Worm (Caenorhabditis elegans): ENCODE results near the gene lury-1.

The lury-1 gene

DNA sequence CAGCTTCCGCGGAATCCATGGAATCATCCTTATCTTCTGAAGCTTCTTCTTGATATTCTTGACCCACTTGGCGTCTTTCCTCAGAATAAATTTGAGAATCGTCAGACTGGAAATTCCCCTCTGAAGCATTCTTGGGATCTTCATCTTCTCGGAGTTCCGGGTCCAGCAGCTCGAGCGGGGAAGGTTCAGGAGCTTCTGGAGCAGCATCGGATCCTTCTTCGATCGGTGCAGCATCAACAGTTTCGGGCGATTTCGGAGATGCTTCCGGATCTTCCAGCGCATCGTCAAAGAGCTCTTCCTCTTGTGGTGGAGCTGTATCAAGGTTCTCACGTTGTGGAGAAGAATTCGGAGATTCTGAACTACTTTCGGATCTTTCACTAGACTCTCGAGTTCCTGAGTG lies 21.4 kb downstream of the lury-1 start:
- no peak for TF ChIP-seq him-1 (tag; optimal IDR thresholded peaks at IDR 0.05)

DNA sequence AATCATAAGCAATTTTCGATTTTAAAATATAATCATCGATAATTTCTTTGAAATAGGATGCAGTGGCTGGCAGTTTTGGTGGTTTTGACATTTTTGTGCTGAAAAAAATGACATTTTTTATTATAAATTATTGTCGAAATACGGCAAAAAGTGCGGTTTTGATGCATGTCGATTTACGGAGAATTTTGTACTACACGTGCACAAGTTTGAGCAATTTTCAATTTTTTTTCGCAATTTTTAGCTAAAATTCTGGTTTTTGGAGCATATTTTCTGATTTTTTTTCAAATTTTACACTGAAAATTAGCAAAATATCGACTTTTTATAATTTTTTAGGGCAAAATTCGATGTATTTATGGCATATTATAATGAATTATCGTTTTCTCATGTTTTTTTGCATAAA lies 29.4 kb downstream of the lury-1 start, which contains the start of gene Y75B8A.13:
Gene Y75B8A.13 (minus strand): TSS at position 101 of the 400 bp plus-strand sequence.
- TF ChIP-seq W03F9.2 (tag; optimal IDR thresholded peaks at IDR 0.05) (no peak), him-1 (tag; optimal IDR thresholded peaks at IDR 0.05) (no peak), dao-5 (tag; optimal IDR thresholded peaks at IDR 0.05) (no peak)

DNA sequence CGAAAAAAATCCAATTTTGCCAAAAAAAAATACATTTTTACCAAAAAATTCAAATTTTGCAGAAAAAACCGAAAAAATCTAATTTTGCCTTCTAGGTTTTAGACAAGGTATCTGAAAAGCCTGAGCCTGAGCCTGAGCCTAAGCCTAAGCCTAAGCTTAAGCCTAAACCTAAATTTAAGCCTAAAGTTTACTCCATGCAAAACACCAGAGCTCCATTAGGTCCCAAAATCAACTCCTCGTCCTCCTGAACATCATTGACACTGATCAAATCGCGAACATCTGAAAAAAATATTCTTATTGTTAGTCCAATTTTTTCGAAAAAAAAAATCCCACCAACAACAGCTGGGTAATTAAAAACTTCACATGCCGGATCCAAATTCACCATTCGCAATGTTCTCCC lies 31.9 kb downstream of the lury-1 start:
- no peak for TF ChIP-seq him-1 (tag; optimal IDR thresholded peaks at IDR 0.05)
- no peak for TF ChIP-seq W03F9.2 (tag; optimal IDR thresholded peaks at IDR 0.05)
- no peak for TF ChIP-seq dao-5 (tag; optimal IDR thresholded peaks at IDR 0.05)

DNA sequence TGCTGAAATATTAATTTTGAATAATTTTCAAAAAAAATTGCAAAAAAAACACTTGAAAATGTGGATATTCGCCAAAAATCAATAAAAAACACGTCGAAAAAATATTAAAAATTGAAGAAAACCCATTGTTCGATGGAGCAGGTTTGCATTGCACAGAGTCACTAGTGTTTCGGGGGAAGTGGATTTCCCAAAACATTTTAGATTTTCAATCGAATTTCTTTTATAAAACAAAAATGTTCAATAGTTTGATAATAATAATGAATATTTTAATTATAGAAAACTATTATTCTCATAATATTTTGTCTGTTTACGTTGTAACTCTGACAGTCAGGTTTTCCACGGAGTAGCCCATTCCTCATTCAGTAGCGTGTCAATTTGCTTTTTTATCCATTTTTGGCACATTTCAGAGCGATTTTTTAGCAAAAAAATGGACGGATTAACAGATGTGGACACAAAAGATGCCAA lies 32.5 kb downstream of the lury-1 start, which contains the start of the genes gex-4 and gphr-1:
Gene gex-4 (minus strand): TSS at position 2 of the 465 bp plus-strand sequence.
Gene gphr-1 (plus strand): TSS at position 415 of the 465 bp plus-strand sequence.
- TF ChIP-seq dao-5 (tag; optimal IDR thresholded peaks at IDR 0.05) = no peak
- TF ChIP-seq W03F9.2 (tag; optimal IDR thresholded peaks at IDR 0.05) = peak; percentile 52

DNA sequence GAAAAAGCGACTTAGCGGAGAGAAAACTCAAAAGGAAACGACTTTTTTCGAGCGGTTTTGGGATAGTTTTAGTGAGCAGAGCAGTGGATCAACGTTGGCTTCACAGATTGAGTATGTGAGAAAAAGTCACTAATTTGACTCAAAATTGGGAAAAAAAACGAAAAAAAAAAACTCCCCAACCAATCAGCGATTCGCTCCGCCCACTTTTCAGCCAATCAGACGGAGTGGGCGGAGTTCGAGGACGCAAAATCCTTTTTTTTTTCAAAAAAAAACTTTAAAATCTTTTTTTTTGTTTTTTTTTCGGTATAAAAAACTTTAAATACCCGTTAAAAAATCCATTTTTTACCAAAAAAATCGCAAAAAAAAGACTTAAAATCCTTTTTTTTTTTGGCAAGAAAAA lies 34.6 kb downstream of the lury-1 start:
- no peak for TF ChIP-seq dao-5 (tag; optimal IDR thresholded peaks at IDR 0.05)
- TF ChIP-seq W03F9.2 (tag; optimal IDR thresholded peaks at IDR 0.05) = no peak
- no peak for TF ChIP-seq him-1 (tag; optimal IDR thresholded peaks at IDR 0.05)

DNA sequence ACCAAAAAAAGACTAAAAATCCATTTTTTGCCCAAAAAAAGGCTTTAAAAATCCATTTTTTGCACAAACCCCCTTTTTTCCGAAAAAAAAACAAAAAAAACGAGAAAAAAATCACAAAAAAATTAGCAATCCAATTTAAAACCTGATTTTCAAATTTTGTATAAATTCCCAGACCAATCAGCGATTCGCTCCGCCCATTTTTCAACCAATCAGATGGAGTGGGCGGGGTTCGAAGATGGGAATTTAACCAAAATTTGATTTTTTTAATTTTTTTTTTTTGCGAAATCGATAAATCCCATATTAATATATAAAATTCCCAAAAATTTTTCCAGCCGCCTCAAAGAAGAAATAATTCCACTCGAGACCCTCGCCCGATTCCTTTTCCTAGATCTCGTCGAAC lies 35.2 kb downstream of the lury-1 start:
- TF ChIP-seq him-1 (tag; optimal IDR thresholded peaks at IDR 0.05) = no peak
- no peak for TF ChIP-seq dao-5 (tag; optimal IDR thresholded peaks at IDR 0.05)
- no peak for TF ChIP-seq W03F9.2 (tag; optimal IDR thresholded peaks at IDR 0.05)

DNA sequence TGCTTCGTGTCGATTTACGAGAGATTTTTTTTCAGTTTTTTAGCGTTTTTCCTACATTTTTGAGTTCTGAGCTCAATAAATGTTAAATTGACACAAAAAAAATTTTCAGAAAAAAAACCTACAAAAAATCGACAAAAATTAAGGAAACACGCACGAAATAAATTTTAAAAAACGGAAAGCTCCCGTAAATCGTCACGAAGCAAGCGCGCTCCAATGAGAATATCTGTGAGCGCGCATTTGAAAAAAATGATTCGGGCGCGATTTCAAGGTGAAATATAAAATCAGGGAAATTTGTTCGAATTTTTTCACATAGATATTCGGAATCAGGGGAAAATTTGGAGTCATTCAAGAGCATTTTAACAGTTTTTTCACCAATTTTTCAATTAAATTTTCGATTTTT lies 37.0 kb downstream of the lury-1 start:
- no peak for TF ChIP-seq W03F9.2 (tag; optimal IDR thresholded peaks at IDR 0.05)
- TF ChIP-seq him-1 (tag; optimal IDR thresholded peaks at IDR 0.05) = no peak
- no peak for TF ChIP-seq dao-5 (tag; optimal IDR thresholded peaks at IDR 0.05)

DNA sequence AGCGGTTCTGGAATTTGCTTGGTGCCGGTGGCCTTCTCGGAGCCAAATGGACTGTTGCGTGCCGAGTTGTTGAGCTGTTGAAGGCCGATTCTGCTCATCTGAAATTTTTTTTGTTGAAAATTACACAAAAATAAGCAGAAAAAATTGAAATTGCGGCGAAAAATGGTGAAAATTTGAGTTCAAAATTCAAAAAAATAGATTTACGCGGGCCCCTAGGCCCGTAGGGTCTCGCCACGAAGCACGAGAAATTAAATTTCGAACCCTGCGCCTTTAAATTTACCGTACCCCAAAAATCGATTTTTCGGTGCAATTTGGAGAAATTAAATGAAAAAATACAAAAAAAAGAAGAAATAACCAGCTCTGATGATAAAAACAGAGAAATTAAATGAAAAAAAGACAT lies 39.0 kb downstream of the lury-1 start, which contains the start of gene gmn-1:
Gene gmn-1 (minus strand): TSS at position 98 of the 400 bp plus-strand sequence.
- TF ChIP-seq W03F9.2 (tag; optimal IDR thresholded peaks at IDR 0.05) = peak; percentile 18
- no peak for TF ChIP-seq dao-5 (tag; optimal IDR thresholded peaks at IDR 0.05)

DNA sequence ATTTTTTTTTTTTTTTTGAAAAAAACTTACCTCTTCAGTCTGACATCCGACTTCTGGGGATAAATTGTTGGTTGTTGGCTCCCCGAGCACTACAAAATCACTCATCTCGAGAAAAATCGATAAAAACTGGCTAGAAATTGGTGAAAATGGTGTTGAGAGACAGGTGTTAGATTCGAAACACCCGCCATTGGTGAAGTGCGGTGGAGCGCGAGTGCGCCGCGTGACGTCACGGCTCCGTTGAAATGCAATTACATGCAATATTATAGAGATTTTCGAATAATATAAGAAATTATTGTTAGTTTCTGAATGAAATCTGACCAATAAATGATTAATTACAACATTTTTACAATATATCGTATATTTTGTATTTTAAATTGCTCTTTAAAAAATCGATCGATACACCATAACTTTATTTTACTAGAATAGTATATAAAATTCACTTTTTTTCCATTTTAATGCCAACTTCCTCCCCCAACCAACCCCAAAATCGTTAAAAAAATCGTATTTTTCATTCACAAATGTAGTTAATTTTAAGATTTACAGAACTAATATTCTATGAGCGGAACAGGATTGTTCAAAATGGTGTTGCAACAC lies 40.0 kb downstream of the lury-1 start, which contains the start of the genes Y75B8A.18 and Y75B8A.19:
Gene Y75B8A.18 (minus strand): TSS at position 142 of the 594 bp plus-strand sequence.
Gene Y75B8A.19 (plus strand): TSS at position 544 of the 594 bp plus-strand sequence.
- TF ChIP-seq him-1 (tag; optimal IDR thresholded peaks at IDR 0.05) = no peak
- TF ChIP-seq W03F9.2 (tag; optimal IDR thresholded peaks at IDR 0.05) = peak; percentile 31

DNA sequence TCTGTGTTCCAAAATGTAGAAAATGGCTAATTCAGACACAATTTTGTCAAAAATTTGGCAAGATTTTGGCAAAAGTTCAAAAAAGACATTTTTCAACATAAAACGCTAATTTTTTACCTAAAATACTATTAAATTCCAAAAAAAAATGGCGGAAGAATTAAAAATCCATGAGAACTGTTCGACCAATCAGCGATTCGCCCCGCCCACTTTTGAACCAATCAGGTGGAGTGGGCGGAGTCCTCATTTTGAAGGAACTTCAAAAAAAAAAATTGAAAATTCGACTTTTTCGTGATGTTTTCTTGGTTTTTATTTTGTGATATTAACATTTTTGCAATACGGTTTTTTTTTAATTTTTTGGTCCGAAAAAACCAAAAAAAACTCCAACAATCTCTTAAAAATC lies 41.7 kb downstream of the lury-1 start:
- TF ChIP-seq him-1 (tag; optimal IDR thresholded peaks at IDR 0.05) (no peak), dao-5 (tag; optimal IDR thresholded peaks at IDR 0.05) (no peak), W03F9.2 (tag; optimal IDR thresholded peaks at IDR 0.05) (no peak)

DNA sequence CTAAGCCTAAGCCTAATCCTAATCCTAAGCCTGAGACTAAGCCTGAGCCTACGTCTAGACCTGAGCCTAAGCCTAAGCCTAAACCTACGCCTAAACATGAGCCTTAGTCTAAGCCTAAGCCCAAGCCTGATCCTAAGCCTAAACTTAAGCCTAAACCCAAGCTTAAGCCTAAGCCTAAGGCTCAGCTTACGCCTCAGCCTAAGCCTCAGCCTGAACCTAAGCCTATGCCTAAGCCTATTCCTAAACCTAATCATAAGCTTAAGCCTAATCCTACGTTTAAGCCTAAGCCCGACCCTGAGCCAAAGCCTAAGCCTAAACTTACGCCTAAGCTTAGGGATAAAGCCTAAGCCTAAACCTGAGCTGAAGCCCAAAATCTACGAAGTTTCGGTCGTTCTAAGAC lies 44.0 kb downstream of the lury-1 start:
- TF ChIP-seq him-1 (tag; optimal IDR thresholded peaks at IDR 0.05) (no peak), dao-5 (tag; optimal IDR thresholded peaks at IDR 0.05) (no peak), W03F9.2 (tag; optimal IDR thresholded peaks at IDR 0.05) (no peak)

DNA sequence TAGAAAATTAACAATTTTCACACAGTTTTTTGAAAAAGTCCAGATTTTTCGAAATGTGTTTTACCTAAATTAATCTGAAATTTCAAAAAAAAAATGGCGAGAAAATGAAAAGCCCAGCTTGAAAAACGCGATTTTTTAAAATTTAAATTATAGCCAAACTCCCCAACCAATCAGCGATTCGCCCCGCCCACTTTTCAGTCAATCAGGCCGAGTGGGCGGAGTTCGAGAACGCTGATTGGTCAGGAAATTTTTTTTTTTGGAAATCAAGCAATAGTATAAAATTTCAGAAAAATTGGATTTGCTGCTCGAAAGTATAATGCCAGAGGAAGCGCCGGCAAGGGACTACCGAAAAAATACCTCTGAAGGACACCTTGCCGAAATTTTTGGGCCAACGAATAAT lies 45.3 kb downstream of the lury-1 start:
- no peak for TF ChIP-seq him-1 (tag; optimal IDR thresholded peaks at IDR 0.05)

DNA sequence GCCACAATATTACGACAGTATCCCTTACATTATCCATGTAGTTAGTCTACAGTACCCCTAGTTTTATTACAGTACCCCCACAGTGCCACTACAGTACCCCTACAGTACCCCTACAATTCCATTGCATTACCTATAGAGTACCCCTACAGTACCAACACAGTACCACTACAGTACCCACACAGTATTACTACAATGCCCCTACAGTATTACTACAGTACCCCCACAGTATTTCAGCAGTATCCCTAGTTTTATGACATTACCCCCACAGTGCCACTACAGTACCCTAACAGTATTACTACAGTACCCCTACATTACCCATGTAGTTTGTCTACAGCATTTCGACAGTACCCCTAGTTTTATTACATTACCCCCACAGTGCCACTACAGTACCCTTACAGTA lies 47.3 kb downstream of the lury-1 start:
- TF ChIP-seq W03F9.2 (tag; optimal IDR thresholded peaks at IDR 0.05) = no peak
- no peak for TF ChIP-seq him-1 (tag; optimal IDR thresholded peaks at IDR 0.05)
- TF ChIP-seq dao-5 (tag; optimal IDR thresholded peaks at IDR 0.05) = no peak

DNA sequence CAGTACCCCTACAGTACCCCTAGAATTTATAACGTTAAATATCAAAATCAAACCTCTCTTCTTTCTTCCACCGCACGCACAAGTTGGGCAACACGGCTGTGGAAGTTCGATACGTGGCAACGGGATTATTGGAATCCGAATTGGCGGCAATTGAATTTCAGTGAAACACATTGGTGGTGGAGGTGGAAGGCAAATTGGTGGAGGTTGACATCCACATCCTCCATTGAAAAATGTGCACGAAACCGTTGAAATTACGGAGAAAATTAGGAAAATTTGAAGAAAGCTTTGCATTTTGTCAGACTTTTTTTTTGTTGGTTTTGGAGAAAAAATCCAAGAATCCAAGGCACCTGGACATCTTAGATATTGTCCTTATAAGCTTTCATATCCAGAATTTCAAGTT lies 49.1 kb downstream of the lury-1 start:
- no peak for TF ChIP-seq W03F9.2 (tag; optimal IDR thresholded peaks at IDR 0.05)
- no peak for TF ChIP-seq him-1 (tag; optimal IDR thresholded peaks at IDR 0.05)

DNA sequence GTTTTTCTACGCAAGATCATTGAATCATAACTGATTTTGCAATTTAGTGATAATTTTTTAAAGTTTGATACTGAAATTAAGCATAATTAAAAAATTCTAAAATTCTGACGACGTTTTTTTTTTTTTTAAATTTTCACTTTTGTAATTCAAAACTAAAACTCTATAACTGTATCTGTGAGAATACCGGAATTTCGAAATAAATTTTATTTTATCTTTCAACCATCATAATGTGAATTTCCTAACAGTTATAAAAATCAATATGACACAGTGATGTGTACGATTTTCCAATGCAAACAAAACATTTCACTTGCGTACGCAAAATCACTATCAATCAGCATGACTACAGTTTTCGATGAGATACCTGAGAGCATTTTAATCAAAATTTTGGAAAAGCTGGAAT lies 49.7 kb downstream of the lury-1 start, which contains the start of the genes grl-15 and fbxa-89:
Gene grl-15 (minus strand): TSS at position 101 of the 400 bp plus-strand sequence.
Gene fbxa-89 (plus strand): TSS at position 271 of the 400 bp plus-strand sequence.
- TF ChIP-seq him-1 (tag; optimal IDR thresholded peaks at IDR 0.05) = no peak
- no peak for TF ChIP-seq dao-5 (tag; optimal IDR thresholded peaks at IDR 0.05)
- TF ChIP-seq W03F9.2 (tag; optimal IDR thresholded peaks at IDR 0.05) = no peak
